Fruit fly (Drosophila melanogaster): ENCODE measurements around the gene Rrp6.

Rrp6 gene

DNA sequence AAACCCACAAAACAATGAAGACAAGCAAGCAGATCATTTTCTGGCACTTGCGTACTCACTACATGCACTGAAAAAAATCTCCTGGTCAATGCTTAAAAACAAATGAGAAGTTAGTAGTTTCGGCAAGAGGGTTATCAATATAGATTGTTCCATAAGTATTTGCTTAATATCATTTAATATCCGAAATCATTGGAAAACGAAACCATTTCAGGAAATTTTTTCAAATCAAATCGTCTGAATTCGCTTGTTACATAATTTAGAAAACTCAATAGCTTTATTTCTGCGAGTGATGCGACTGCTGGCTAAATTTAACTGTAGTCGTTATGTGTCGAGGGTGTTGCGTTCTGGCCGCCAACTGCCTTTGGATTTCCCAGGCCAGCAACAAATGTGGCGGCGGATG is 7.9 kb downstream of the Rrp6 start (continued):
- TF ChIP-seq fu2 (GFP tag; optimal IDR thresholded peaks at IDR 0.05) (no peak), CG12769 (tag; optimal IDR thresholded peaks at IDR 0.05) (peak; percentile 4), Mes4 (GFP tag; optimal IDR thresholded peaks at IDR 0.05) (no peak), sob (GFP tag; IDR thresholded peaks at IDR 0.05) (no peak), NfI (GFP tag; optimal IDR thresholded peaks at IDR 0.05) (peak; percentile 21), fru (optimal IDR thresholded peaks at IDR 0.05) (no peak), bab2 (GFP tag; optimal IDR thresholded peaks at IDR 0.05) (no peak), Nf-YC (tag; optimal IDR thresholded peaks at IDR 0.05) (no peak), CG10543 (GFP tag; optimal IDR thresholded peaks at IDR 0.05) (peak; percentile 16), CG5953 (GFP tag; IDR thresholded peaks at IDR 0.05) (no peak), CG11504 (tag; optimal IDR thresholded peaks at IDR 0.05) (peak; percentile 49), bcd (GFP tag; optimal IDR thresholded peaks at IDR 0.05) (no peak), CG14050 (GFP tag; IDR thresholded peaks at IDR 0.05) (no peak), row (GFP tag; IDR thresholded peaks at IDR 0.05) (peak; percentile 42; the same call in 2 of the 3 replicates), Hand (GFP tag; optimal IDR thresholded peaks at IDR 0.05) (peak; percentile 17), run (tag; optimal IDR thresholded peaks at IDR 0.05) (no peak), Vsx1 (GFP tag; optimal IDR thresholded peaks at IDR 0.05) (no peak), MBD-R2 (GFP tag; IDR thresholded peaks at IDR 0.05) (no peak), tgo (GFP tag; IDR thresholded peaks at IDR 0.05) (no peak), schlank (tag; optimal IDR thresholded peaks at IDR 0.05) (no peak), disco-r (GFP tag; optimal IDR thresholded peaks at IDR 0.05) (no peak), CG13894 (tag; optimal IDR thresholded peaks at IDR 0.05) (no peak), CHES-1-like (GFP tag; optimal IDR thresholded peaks at IDR 0.05) (no peak), CG17186 (GFP tag; optimal IDR thresholded peaks at IDR 0.05) (no peak), CG10654 (GFP tag; optimal IDR thresholded peaks at IDR 0.05) (no peak), CG6683 (GFP tag; optimal IDR thresholded peaks at IDR 0.05) (no peak), zf30C (GFP tag; optimal IDR thresholded peaks at IDR 0.05) (peak; percentile 23), yki (optimal IDR thresholded peaks at IDR 0.05) (no peak), Abd-B (GFP tag; optimal IDR thresholded peaks at IDR 0.05) (no peak), H2.0 (GFP tag; IDR thresholded peaks at IDR 0.05) (no peak), Myb (GFP tag; optimal IDR thresholded peaks at IDR 0.05) (no peak), gem (tag; optimal IDR thresholded peaks at IDR 0.05) (peak; percentile 38), bigmax (GFP tag; optimal IDR thresholded peaks at IDR 0.05) (no peak), Rfx (GFP tag; IDR thresholded peaks at IDR 0.05) (0 out of 2 replicates have a peak, but pooled peaks have one; percentile 23), vfl (GFP tag; optimal IDR thresholded peaks at IDR 0.05) (no peak), CG18599 (GFP tag; optimal IDR thresholded peaks at IDR 0.05) (peak; percentile 66), mirr (GFP tag; optimal IDR thresholded peaks at IDR 0.05) (no peak), caup (GFP tag; optimal IDR thresholded peaks at IDR 0.05; ENCODE audit: severe bottlenecking) (peak; percentile 8), sisA (GFP tag; IDR thresholded peaks at IDR 0.05) (no peak), CG8765 (GFP tag; IDR thresholded peaks at IDR 0.05) (no peak), ssp (GFP tag; IDR thresholded peaks at IDR 0.05) (no peak), TFAM (GFP tag; optimal IDR thresholded peaks at IDR 0.05) (no peak), CG15514 (GFP tag; optimal IDR thresholded peaks at IDR 0.05) (peak; percentile 17), ken (GFP tag; IDR thresholded peaks at IDR 0.05) (no peak), cwo (GFP tag; optimal IDR thresholded peaks at IDR 0.05) (no peak), lab (GFP tag; optimal IDR thresholded peaks at IDR 0.05) (peak; percentile 59), Six4 (GFP tag; optimal IDR thresholded peaks at IDR 0.05) (no peak), CG18619 (GFP tag; optimal IDR thresholded peaks at IDR 0.05) (no peak), CG1024 (GFP tag; IDR thresholded peaks at IDR 0.05) (no peak), CG11398 (GFP tag; optimal IDR thresholded peaks at IDR 0.05) (no peak), Fer1 (GFP tag; optimal IDR thresholded peaks at IDR 0.05) (peak; percentile 38), CG30020 (tag; optimal IDR thresholded peaks at IDR 0.05) (no peak)
